Worm (Caenorhabditis elegans) whole organism, L1 larva: ENCODE measurements around the gene T08G5.3.

Experiments used
- C16A3.4 ChIP-seq: fragments of 150-350 bp; optimal IDR thresholded peaks from 2 replicates; lab custom pipeline; 2014; ENCODE audit warnings: missing biosample characterization, missing genetic modification characterization
- Y116A8C.19 ChIP-seq: sonication (generic microtip); optimal IDR thresholded peaks from 2 replicates; lab custom pipeline; 2016; ENCODE audit warnings: missing compliant biosample characterization, missing genetic modification characterization, borderline replicate concordance
- ama-1 ChIP-seq: fragments of 150-350 bp; optimal IDR thresholded peaks from 2 replicates; lab custom pipeline; 2014
- ceh-63 ChIP-seq: fragments of 200-800 bp; sonication (Bioruptor generic); optimal IDR thresholded peaks from 2 replicates; lab custom pipeline; 2018; ENCODE audit warnings: mild to moderate bottlenecking, missing genetic modification characterization, missing compliant biosample characterization
- ceh-8 ChIP-seq: fragments of 200-800 bp; sonication (Bioruptor generic); optimal IDR thresholded peaks from 2 replicates; lab custom pipeline; 2018; ENCODE audit warnings: mild to moderate bottlenecking, missing genetic modification characterization, moderate library complexity, missing compliant biosample characterization
- ceh-82 ChIP-seq, 3 experiments: fragments of 150-350 bp in 1 of 3; sonication (generic microtip) in 2 of 3; optimal IDR thresholded peaks; 2 replicates each; lab custom pipeline; 2014 to 2017; ENCODE audit warnings: missing biosample characterization in 3 of 3, missing genetic modification characterization in 3 of 3
- dsc-1 ChIP-seq: sonication (generic microtip); optimal IDR thresholded peaks from 2 replicates; lab custom pipeline; 2016; ENCODE audit warnings: mild to moderate bottlenecking, missing genetic modification characterization, missing compliant biosample characterization
- efl-3 ChIP-seq: fragments of 200-800 bp; sonication (Bioruptor generic); optimal IDR thresholded peaks from 2 replicates; lab custom pipeline; 2018; ENCODE audit warnings: mild to moderate bottlenecking, missing genetic modification characterization, missing compliant biosample characterization
- egl-27 ChIP-seq, 2 experiments: fragments of 150-350 bp in 1 of 2; sonication (generic microtip); optimal IDR thresholded peaks; 3 replicates each; lab custom pipeline; 2017 to 2018; ENCODE audit warnings: missing biosample characterization in 2 of 2, missing genetic modification characterization in 2 of 2, missing genetic modification reagents in 2 of 2
- elt-2 ChIP-seq: sonication (generic microtip); optimal IDR thresholded peaks from 2 replicates; lab custom pipeline; 2016; ENCODE audit warnings: missing genetic modification characterization, mild to moderate bottlenecking, inconsistent platforms, missing compliant biosample characterization, missing genetic modification reagents
- fkh-10 ChIP-seq: sonication (generic microtip); optimal IDR thresholded peaks from 2 replicates; lab custom pipeline; 2017; ENCODE audit warnings: missing biosample characterization, missing genetic modification reagents, missing genetic modification characterization
- fkh-4 ChIP-seq: sonication (generic microtip); optimal IDR thresholded peaks from 2 replicates; lab custom pipeline; 2016; ENCODE audit warnings: missing compliant biosample characterization, missing genetic modification characterization, borderline replicate concordance
- fkh-8 ChIP-seq: sonication (generic microtip); optimal IDR thresholded peaks from 2 replicates; lab custom pipeline; 2016; ENCODE audit warnings: mild to moderate bottlenecking, missing genetic modification characterization, missing compliant biosample characterization
- fos-1 ChIP-seq: fragments of 150-350 bp; optimal IDR thresholded peaks from 2 replicates; lab custom pipeline; 2014; ENCODE audit warnings: missing biosample characterization, missing genetic modification characterization
- hlh-4 ChIP-seq: sonication (generic microtip); optimal IDR thresholded peaks from 2 replicates; lab custom pipeline; 2016; ENCODE audit warnings: mild to moderate bottlenecking, missing genetic modification characterization, missing compliant biosample characterization
- hpl-2 ChIP-seq: fragments of 150-350 bp; optimal IDR thresholded peaks from 2 replicates; lab custom pipeline; 2014; ENCODE audit warnings: missing biosample characterization, missing genetic modification reagents, missing genetic modification characterization
- jun-1 ChIP-seq: fragments of 150-350 bp; optimal IDR thresholded peaks from 2 replicates; lab custom pipeline; 2014; ENCODE audit warnings: missing biosample characterization, missing genetic modification reagents, missing genetic modification characterization
- lin-14 ChIP-seq: fragments of 200-800 bp; sonication (Bioruptor generic); optimal IDR thresholded peaks from 2 replicates; lab custom pipeline; 2018; ENCODE audit warnings: mild to moderate bottlenecking, missing genetic modification characterization, moderate library complexity, missing compliant biosample characterization
- lin-15B ChIP-seq: fragments of 150-350 bp; sonication (generic microtip); optimal IDR thresholded peaks from 3 replicates; lab custom pipeline; 2014; ENCODE audit warnings: missing biosample characterization, missing genetic modification characterization
- lin-39 ChIP-seq: fragments of 150-350 bp; optimal IDR thresholded peaks from 2 replicates; lab custom pipeline; 2014; ENCODE audit warnings: missing biosample characterization, missing genetic modification reagents, missing genetic modification characterization
- lsy-2 ChIP-seq, 2 experiments: fragments of 150-350 bp; optimal IDR thresholded peaks; 2 replicates each; lab custom pipeline; 2014; ENCODE audit warnings: missing biosample characterization in 2 of 2, missing genetic modification characterization in 2 of 2
- mab-9 ChIP-seq: fragments of 200-800 bp; sonication (Bioruptor generic); IDR thresholded peaks from 2 replicates; pipeline ENCODE4 v1.3.6; 2022; ENCODE audit warnings: missing genetic modification reagents, missing genetic modification characterization, missing compliant biosample characterization
- mef-2 ChIP-seq: fragments of 150-350 bp; optimal IDR thresholded peaks from 2 replicates; lab custom pipeline; 2014; ENCODE audit warnings: missing biosample characterization, missing genetic modification characterization
- mep-1 ChIP-seq: fragments of 150-350 bp; optimal IDR thresholded peaks from 2 replicates; lab custom pipeline; 2014; ENCODE audit warnings: missing biosample characterization, missing genetic modification characterization
- nhr-12 ChIP-seq: sonication (generic microtip); optimal IDR thresholded peaks from 2 replicates; lab custom pipeline; 2017; ENCODE audit warnings: missing biosample characterization, missing genetic modification characterization
- nhr-19 ChIP-seq: fragments of 200-800 bp; sonication (Bioruptor generic); conservative IDR thresholded peaks from 2 replicates; pipeline ENCODE4 v1.3.6; 2022; ENCODE audit warnings: missing genetic modification characterization, missing compliant biosample characterization
- nhr-20 ChIP-seq: sonication (generic microtip); optimal IDR thresholded peaks from 2 replicates; lab custom pipeline; 2016; ENCODE audit warnings: mild to moderate bottlenecking, missing genetic modification characterization, missing compliant biosample characterization
- nhr-47 ChIP-seq: sonication (generic microtip); optimal IDR thresholded peaks from 2 replicates; lab custom pipeline; 2016; ENCODE audit warnings: mild to moderate bottlenecking, missing genetic modification characterization, moderate library complexity, missing compliant biosample characterization
- nhr-71 ChIP-seq: sonication (generic microtip); optimal IDR thresholded peaks from 2 replicates; lab custom pipeline; 2016; ENCODE audit warnings: mild to moderate bottlenecking, missing genetic modification characterization, moderate library complexity, missing compliant biosample characterization
- nhr-85 ChIP-seq: sonication (generic microtip); peaks from one replicate; lab custom pipeline; 2016; ENCODE audit warnings: missing genetic modification characterization, inconsistent platforms, missing compliant biosample characterization
- pqm-1 ChIP-seq: sonication (generic microtip); optimal IDR thresholded peaks from 3 replicates; lab custom pipeline; 2017; ENCODE audit warnings: missing biosample characterization, missing genetic modification characterization
- rnt-1 ChIP-seq: sonication (generic microtip); optimal IDR thresholded peaks from 2 replicates; lab custom pipeline; 2016; ENCODE audit warnings: mild to moderate bottlenecking, missing genetic modification characterization, moderate library complexity, missing compliant biosample characterization
- snu-23 ChIP-seq: sonication (generic microtip); optimal IDR thresholded peaks from 2 replicates; lab custom pipeline; 2016; ENCODE audit warnings: missing genetic modification characterization, missing compliant biosample characterization
- sptf-1 ChIP-seq: fragments of 150-350 bp; optimal IDR thresholded peaks from 2 replicates; lab custom pipeline; 2014; ENCODE audit warnings: missing biosample characterization, missing genetic modification characterization
- swsn-7 ChIP-seq: sonication (generic microtip); optimal IDR thresholded peaks from 2 replicates; lab custom pipeline; 2016; ENCODE audit warnings: missing genetic modification characterization, missing compliant biosample characterization
- tlp-1 ChIP-seq: fragments of 150-350 bp; optimal IDR thresholded peaks from 2 replicates; lab custom pipeline; 2014; ENCODE audit warnings: missing biosample characterization, missing genetic modification characterization
- unc-130 ChIP-seq: fragments of 150-350 bp; optimal IDR thresholded peaks from 2 replicates; lab custom pipeline; 2017; ENCODE audit warnings: missing biosample characterization, missing genetic modification characterization, inconsistent platforms
- unc-62 ChIP-seq: fragments of 150-350 bp; optimal IDR thresholded peaks from 2 replicates; lab custom pipeline; 2014; ENCODE audit warnings: missing biosample characterization, missing genetic modification reagents, missing genetic modification characterization
- unc-86 ChIP-seq: sonication (generic microtip); optimal IDR thresholded peaks from 2 replicates; lab custom pipeline; 2016; ENCODE audit warnings: missing genetic modification characterization, missing compliant biosample characterization
- xbp-1 ChIP-seq: sonication (generic microtip); optimal IDR thresholded peaks from 2 replicates; lab custom pipeline; 2016; ENCODE audit warnings: missing genetic modification characterization, missing compliant biosample characterization

Gene T08G5.3

ce11 chrV:14006819-14007218, 20.5 kb downstream of the T08G5.3 start (continued):
- TF ChIP-seq nhr-85 (tag; lab: Kevin White, UChicago) (no peak), hlh-4 (no peak), egl-27 (tag; optimal IDR thresholded peaks at IDR 0.05; lab: Kevin White, UChicago) (no peak), unc-62 (no peak), Y116A8C.19 (tag; lab: Kevin White, UChicago) (no peak), ceh-8 (GFP tag; lab: Kevin White, UChicago) (peak; percentile 5), nhr-12 (no peak), ceh-63 (no peak)

- TF ChIP-seq nhr-20 (tag; lab: Kevin White, UChicago) (no peak), nhr-12 (no peak), fos-1 (tag; lab: Kevin White, UChicago) (no peak), pqm-1 (tag; lab: Kevin White, UChicago) (no peak), ceh-63 (no peak), ceh-82 (tag; optimal IDR thresholded peaks at IDR 0.05; lab: Kevin White, UChicago) (no peak), jun-1 (tag; lab: Kevin White, UChicago) (no peak), swsn-7 (tag; lab: Kevin White, UChicago) (no peak)
Measured at ce11 chrV:14005812-14006211, 21.5 kb downstream of the T08G5.3 start, which contains the start of gene ric-7. Gene ric-7, minus strand, starts transcription at chrV:14005912.

ce11 chrV:14004342-14004741, 22.9 kb downstream of the T08G5.3 start:
- TF ChIP-seq ama-1 (no peak), mef-2 (tag; lab: Kevin White, UChicago) (no peak), snu-23 (GFP tag; lab: Kevin White, UChicago) (no peak), rnt-1 (tag; lab: Kevin White, UChicago) (peak; percentile 4), nhr-71 (peak; percentile 29), fkh-10 (GFP tag; lab: Kevin White, UChicago) (peak; percentile 29), lin-14 (GFP tag; lab: Kevin White, UChicago) (peak; percentile 36), dsc-1 (tag; lab: Kevin White, UChicago) (peak; percentile 64), nhr-47 (peak; percentile 13), fkh-8 (tag; lab: Kevin White, UChicago) (peak; percentile 33), efl-3 (GFP tag; lab: Kevin White, UChicago) (no peak), fkh-4 (tag; lab: Kevin White, UChicago) (peak; percentile 9), lin-15B (no peak), unc-86 (no peak), sptf-1 (tag; lab: Kevin White, UChicago) (no peak), mab-9 (GFP tag; lab: Robert Waterston, UW) (no peak)

- TF ChIP-seq tlp-1 (tag; lab: Kevin White, UChicago) (no peak), lin-39 (no peak), ceh-82 (tag; optimal IDR thresholded peaks at IDR 0.05; lab: Kevin White, UChicago) (peak in 1 of 3 experiments; percentile 26), dsc-1 (tag; lab: Kevin White, UChicago) (peak; percentile 39), lin-14 (GFP tag; lab: Kevin White, UChicago) (peak; percentile 70), xbp-1 (tag; lab: Kevin White, UChicago) (no peak), fkh-10 (GFP tag; lab: Kevin White, UChicago) (peak; percentile 45), mep-1 (peak; percentile 14), snu-23 (GFP tag; lab: Kevin White, UChicago) (peak; percentile 1), Y116A8C.19 (tag; lab: Kevin White, UChicago) (no peak), lsy-2 (tag; optimal IDR thresholded peaks at IDR 0.05; lab: Kevin White, UChicago) (peak in 1 of 2 experiments; percentile 36), unc-130 (tag; lab: Kevin White, UChicago) (peak; percentile 4), nhr-19 (GFP tag; lab: Robert Waterston, UW) (peak; percentile 22), nhr-20 (tag; lab: Kevin White, UChicago) (no peak), mab-9 (GFP tag; lab: Robert Waterston, UW) (peak; percentile 12; the same call in 1 of the 2 replicates), C16A3.4 (peak; percentile 2), hpl-2 (no peak), fkh-4 (tag; lab: Kevin White, UChicago) (no peak), rnt-1 (tag; lab: Kevin White, UChicago) (peak; percentile 39), elt-2 (tag; lab: Kevin White, UChicago) (no peak)
Measured at ce11 chrV:14003587-14004156, 23.6 kb downstream of the T08G5.3 start.
